Fruit fly (Drosophila melanogaster): ENCODE measurements around the gene pll.

pll gene

dm6 chr3R:27203856-27204255, 49.1 kb downstream of the pll start:
- TF ChIP-seq CG7928 (GFP tag; optimal IDR thresholded peaks at IDR 0.05) (no peak), CG12769 (tag; optimal IDR thresholded peaks at IDR 0.05) (no peak), CG17385 (GFP tag; optimal IDR thresholded peaks at IDR 0.05) (no peak), Dip2 (GFP tag; IDR thresholded peaks at IDR 0.05) (no peak), H15 (GFP tag; IDR thresholded peaks at IDR 0.05) (no peak), NFAT (GFP tag; IDR thresholded peaks at IDR 0.05) (no peak), CG17829 (tag; optimal IDR thresholded peaks at IDR 0.05) (no peak), CG14050 (GFP tag; IDR thresholded peaks at IDR 0.05) (no peak), CG10147 (GFP tag; optimal IDR thresholded peaks at IDR 0.05) (no peak), CG3995 (GFP tag; optimal IDR thresholded peaks at IDR 0.05) (no peak), unc-4 (GFP tag; IDR thresholded peaks at IDR 0.05; ENCODE audit: partially characterized antibody) (no peak)

- TF ChIP-seq jigr1 (GFP tag; IDR thresholded peaks at IDR 0.05) (no peak), CG3281 (GFP tag; optimal IDR thresholded peaks at IDR 0.05) (no peak), ATbp (GFP tag; optimal IDR thresholded peaks at IDR 0.05) (peak; percentile 18), ara (GFP tag; IDR thresholded peaks at IDR 0.05) (no peak), onecut (GFP tag; IDR thresholded peaks at IDR 0.05) (no peak), Nf-YA (GFP tag; IDR thresholded peaks at IDR 0.05) (no peak), ap (GFP tag; IDR thresholded peaks at IDR 0.05) (no peak), tx (GFP tag; optimal IDR thresholded peaks at IDR 0.05) (no peak), chn (GFP tag; optimal IDR thresholded peaks at IDR 0.05) (no peak), tin (GFP tag; optimal IDR thresholded peaks at IDR 0.05) (no peak), vvl (GFP tag; IDR thresholded peaks at IDR 0.05) (peak; percentile 11; the same call in 1 of the 2 replicates), ssp (GFP tag; IDR thresholded peaks at IDR 0.05) (no peak), CG8281 (tag; optimal IDR thresholded peaks at IDR 0.05) (no peak), CG1603 (tag; optimal IDR thresholded peaks at IDR 0.05) (peak; percentile 3), sim (GFP tag; IDR thresholded peaks at IDR 0.05) (no peak), Lhr (GFP tag; optimal IDR thresholded peaks at IDR 0.05) (no peak), CG13296 (GFP tag; optimal IDR thresholded peaks at IDR 0.05) (no peak), CG7839 (tag; optimal IDR thresholded peaks at IDR 0.05) (no peak), nerfin-2 (GFP tag; IDR thresholded peaks at IDR 0.05; ENCODE audit: partially characterized antibody) (no peak), Myb (GFP tag; optimal IDR thresholded peaks at IDR 0.05) (no peak), CG3407 (GFP tag; optimal IDR thresholded peaks at IDR 0.05) (no peak), sqz (GFP tag; optimal IDR thresholded peaks at IDR 0.05) (no peak), jumu (GFP tag; optimal IDR thresholded peaks at IDR 0.05) (no peak), luna (GFP tag; optimal IDR thresholded peaks at IDR 0.05) (no peak), CG15479 (GFP tag; optimal IDR thresholded peaks at IDR 0.05) (no peak), trh (GFP tag; optimal IDR thresholded peaks at IDR 0.05) (no peak), mirr (GFP tag; optimal IDR thresholded peaks at IDR 0.05) (no peak), ci (GFP tag; IDR thresholded peaks at IDR 0.05) (0 out of 3 replicates have a peak, but pooled peaks have one; percentile 8), lola (GFP tag; optimal IDR thresholded peaks at IDR 0.05) (no peak), HLH54F (GFP tag; optimal IDR thresholded peaks at IDR 0.05) (no peak), bsh (GFP tag; optimal IDR thresholded peaks at IDR 0.05) (peak in 1 of 2 experiments; percentile 12), seq (GFP tag; IDR thresholded peaks at IDR 0.05) (no peak), CG12155 (GFP tag; optimal IDR thresholded peaks at IDR 0.05) (no peak), Asciz (GFP tag; optimal IDR thresholded peaks at IDR 0.05) (peak; percentile 16), Med (GFP tag) (peak; percentile 58), Sry-δ (GFP tag; optimal IDR thresholded peaks at IDR 0.05) (no peak), CG18619 (GFP tag; optimal IDR thresholded peaks at IDR 0.05) (no peak), kni (GFP tag; optimal IDR thresholded peaks at IDR 0.05) (peak; percentile 15), odd (GFP tag; optimal IDR thresholded peaks at IDR 0.05) (no peak), zf30C (GFP tag; optimal IDR thresholded peaks at IDR 0.05) (no peak)
These were observed 50.7 kb downstream of the pll start for dm6 chr3R:27202330-27202729.

Data from whole organism, embryonic.